Worm (Caenorhabditis elegans) whole organism, L1 larva: Measurements from ENCODE around the gene srv-15.

Experiments used
- C34B4.2 ChIP-seq: sonication (generic microtip); optimal IDR thresholded peaks from 2 replicates; lab custom pipeline; 2017; ENCODE audit warnings: mild to moderate bottlenecking, missing genetic modification characterization, missing compliant biosample characterization
- aha-1 ChIP-seq: fragments of 150-350 bp; optimal IDR thresholded peaks from 2 replicates; lab custom pipeline; 2014; ENCODE audit warnings: missing biosample characterization, missing genetic modification characterization
- lin-39 ChIP-seq: fragments of 150-350 bp; optimal IDR thresholded peaks from 2 replicates; lab custom pipeline; 2014; ENCODE audit warnings: missing biosample characterization, missing genetic modification reagents, missing genetic modification characterization

ce11 chrIV:15941403-15941802 is 35.0 kb downstream of the srv-15 start, which contains the start of gene Y105C5B.11:
- TF ChIP-seq aha-1 (tag; lab: Kevin White, UChicago) (no peak), lin-39 (no peak), C34B4.2 (tag; lab: Kevin White, UChicago) (no peak)
